4 fruit fly cellular contexts compared by ENCODE assay signal in the genomic region with DNA sequence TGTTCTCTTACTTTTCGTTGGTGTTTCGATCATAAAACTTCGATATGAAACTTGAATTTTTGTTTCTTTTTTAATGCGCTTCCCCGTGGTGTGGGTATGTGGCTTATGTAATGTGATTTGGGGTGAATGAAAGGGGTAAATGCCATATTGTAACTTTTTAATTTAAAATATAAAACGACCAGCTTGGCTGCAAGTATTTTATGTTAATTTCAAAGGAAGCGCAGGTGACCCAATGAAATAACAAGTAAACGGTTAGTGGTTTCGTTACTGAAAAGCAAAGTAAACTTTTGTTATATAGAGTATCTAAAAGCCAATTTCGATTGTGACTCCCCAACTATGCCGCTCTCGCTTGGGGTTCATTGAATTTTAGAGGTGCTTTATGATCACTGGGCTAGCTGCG.
TF ChIP-seq lines count a peak whose summit lies in the region.

No protein-coding gene starts in this region.

- no peak for TF ChIP-seq CTCF in whole organism, embryonic (GFP tag; optimal IDR thresholded peaks at IDR 0.05; lab: Kevin White, UChicago)

TF ChIP-seq in whole organism, embryonic, 481 proteins besides CTCF, POLR2A, EP300 and RAD21 (continues in another document):
- TF ChIP-seq Asciz (GFP tag; optimal IDR thresholded peaks at IDR 0.05; lab: Kevin White, UChicago) (no peak), sima (GFP tag; optimal IDR thresholded peaks at IDR 0.05; lab: Kevin White, UChicago) (no peak), Nf-YB (GFP tag; optimal IDR thresholded peaks at IDR 0.05; lab: Kevin White, UChicago) (no peak), cato (GFP tag; optimal IDR thresholded peaks at IDR 0.05; lab: Kevin White, UChicago; ENCODE audit: borderline replicate concordance) (no peak), chif (GFP tag; optimal IDR thresholded peaks at IDR 0.05; lab: Kevin White, UChicago) (no peak), D19A (tag; optimal IDR thresholded peaks at IDR 0.05; lab: Kevin White, UChicago) (peak; percentile 52), D19B (GFP tag; optimal IDR thresholded peaks at IDR 0.05; lab: Kevin White, UChicago) (no peak), sd (tag; optimal IDR thresholded peaks at IDR 0.05; lab: Kevin White, UChicago) (peak; percentile 2), mirr (GFP tag; optimal IDR thresholded peaks at IDR 0.05; lab: Kevin White, UChicago) (no peak), Gsc (GFP tag; IDR thresholded peaks at IDR 0.05; lab: Robert Waterston, UW) (no peak), vvl (GFP tag; IDR thresholded peaks at IDR 0.05; lab: Robert Waterston, UW) (no peak), CG12769 (tag; optimal IDR thresholded peaks at IDR 0.05; lab: Kevin White, UChicago) (no peak), HLHmδ (GFP tag; optimal IDR thresholded peaks at IDR 0.05; lab: Kevin White, UChicago) (no peak), esg (GFP tag; conservative IDR thresholded peaks at IDR 0.05; lab: Robert Waterston, UW) (no peak), bowl (GFP tag; IDR thresholded peaks at IDR 0.05; lab: Robert Waterston, UW) (no peak), gem (tag; optimal IDR thresholded peaks at IDR 0.05; lab: Kevin White, UChicago) (peak; percentile 5), CG2712 (tag; optimal IDR thresholded peaks at IDR 0.05; lab: Kevin White, UChicago) (peak; percentile 29), Med (GFP tag; lab: Kevin White, UChicago) (peak; percentile 64), insv (GFP tag; optimal IDR thresholded peaks at IDR 0.05; lab: Kevin White, UChicago) (no peak), CG4617 (GFP tag; optimal IDR thresholded peaks at IDR 0.05; lab: Kevin White, UChicago; ENCODE audit: borderline replicate concordance) (no peak), chn (GFP tag; optimal IDR thresholded peaks at IDR 0.05; lab: Kevin White, UChicago) (no peak), CG17802 (tag; optimal IDR thresholded peaks at IDR 0.05; lab: Kevin White, UChicago) (no peak), Dref (GFP tag; IDR thresholded peaks at IDR 0.05; lab: Robert Waterston, UW) (no peak)

TF ChIP-seq in whole organism, prepupa, 60 proteins besides CTCF, POLR2A, EP300 and RAD21 (continues in another document):
- peak; percentile 41 for TF ChIP-seq Sox102F (GFP tag; optimal IDR thresholded peaks at IDR 0.05; lab: Kevin White, UChicago)
- peak; percentile 38 for TF ChIP-seq CG32006 (GFP tag; optimal IDR thresholded peaks at IDR 0.05; lab: Kevin White, UChicago)
- TF ChIP-seq topi (GFP tag; optimal IDR thresholded peaks at IDR 0.05; lab: Kevin White, UChicago) = peak; percentile 33
- peak; percentile 42; the same call in 1 of the 2 replicates for TF ChIP-seq CG15336 (GFP tag; IDR thresholded peaks at IDR 0.05; lab: Robert Waterston, UW)
- no peak for TF ChIP-seq Blimp-1 (GFP tag; optimal IDR thresholded peaks at IDR 0.05; lab: Kevin White, UChicago)
- peak; percentile 45 for TF ChIP-seq Hr39 (GFP tag; optimal IDR thresholded peaks at IDR 0.05; lab: Kevin White, UChicago)
- peak; percentile 26 for TF ChIP-seq OdsH (GFP tag; optimal IDR thresholded peaks at IDR 0.05; lab: Kevin White, UChicago)
- peak; percentile 1 for TF ChIP-seq dsx (GFP tag; optimal IDR thresholded peaks at IDR 0.05; lab: Kevin White, UChicago; ENCODE audit: poor library complexity, severe bottlenecking)
- no peak for TF ChIP-seq Eip93F (GFP tag; optimal IDR thresholded peaks at IDR 0.05; lab: Kevin White, UChicago)
- no peak for TF ChIP-seq Gug (GFP tag; IDR thresholded peaks at IDR 0.05; lab: Robert Waterston, UW)
- peak; percentile 46 for TF ChIP-seq Met (GFP tag; optimal IDR thresholded peaks at IDR 0.05; lab: Kevin White, UChicago)
- TF ChIP-seq achi (GFP tag; optimal IDR thresholded peaks at IDR 0.05; lab: Kevin White, UChicago) = peak; percentile 11
- TF ChIP-seq CG6808 (GFP tag; optimal IDR thresholded peaks at IDR 0.05; lab: Kevin White, UChicago) = peak; percentile 48
- TF ChIP-seq Eip78C (GFP tag; lab: Kevin White, UChicago) = peak; percentile 11
- TF ChIP-seq dac (GFP tag; optimal IDR thresholded peaks at IDR 0.05; lab: Kevin White, UChicago) = no peak
- TF ChIP-seq Eip75B (GFP tag; optimal IDR thresholded peaks at IDR 0.05; lab: Kevin White, UChicago) = peak; percentile 23
- TF ChIP-seq Smox (GFP tag; optimal IDR thresholded peaks at IDR 0.05; lab: Kevin White, UChicago) = peak; percentile 30
- peak; percentile 19 for TF ChIP-seq Sox14 (GFP tag; optimal IDR thresholded peaks at IDR 0.05; lab: Kevin White, UChicago)
- peak; percentile 1 for TF ChIP-seq lz (GFP tag; optimal IDR thresholded peaks at IDR 0.05; lab: Kevin White, UChicago)
- peak; percentile 15 for TF ChIP-seq Ets96B (tag; optimal IDR thresholded peaks at IDR 0.05; lab: Kevin White, UChicago)
- no peak for TF ChIP-seq spab (GFP tag; optimal IDR thresholded peaks at IDR 0.05; lab: Kevin White, UChicago)
- TF ChIP-seq CG11762 (GFP tag; optimal IDR thresholded peaks at IDR 0.05; lab: Kevin White, UChicago; ENCODE audit: insufficient read depth) = no peak

TF ChIP-seq in whole organism, pupa, 21 proteins besides CTCF, POLR2A, EP300 and RAD21:
- TF ChIP-seq CG4496 (GFP tag; IDR thresholded peaks at IDR 0.05; lab: Robert Waterston, UW) (no peak), CG34367 (tag; optimal IDR thresholded peaks at IDR 0.05; lab: Kevin White, UChicago) (no peak), CG17806 (tag; optimal IDR thresholded peaks at IDR 0.05; lab: Kevin White, UChicago) (peak; percentile 13), CG9948 (tag; optimal IDR thresholded peaks at IDR 0.05; lab: Kevin White, UChicago) (no peak), rn (GFP tag; IDR thresholded peaks at IDR 0.05; lab: Robert Waterston, UW) (no peak), CG8301 (tag; optimal IDR thresholded peaks at IDR 0.05; lab: Kevin White, UChicago) (no peak), gl (tag; optimal IDR thresholded peaks at IDR 0.05; lab: Kevin White, UChicago) (no peak), CG10348 (GFP tag; IDR thresholded peaks at IDR 0.05; lab: Robert Waterston, UW) (no peak), CG13204 (GFP tag; optimal IDR thresholded peaks at IDR 0.05; lab: Kevin White, UChicago) (no peak), CG14655 (GFP tag; optimal IDR thresholded peaks at IDR 0.05; lab: Kevin White, UChicago) (peak; percentile 15), CG15710 (tag; optimal IDR thresholded peaks at IDR 0.05; lab: Kevin White, UChicago) (peak; percentile 38), EcR (GFP tag; optimal IDR thresholded peaks at IDR 0.05; lab: Kevin White, UChicago) (peak; percentile 25)

TF ChIP-seq in whole organism, wandering third instar larva, 38 proteins besides CTCF, POLR2A, EP300 and RAD21:
- TF ChIP-seq rgr (GFP tag; optimal IDR thresholded peaks at IDR 0.05; lab: Kevin White, UChicago) = peak; percentile 34
- TF ChIP-seq lola (GFP tag; optimal IDR thresholded peaks at IDR 0.05; lab: Kevin White, UChicago) = no peak
- TF ChIP-seq h (GFP tag; optimal IDR thresholded peaks at IDR 0.05; lab: Kevin White, UChicago) = peak; percentile 48
- peak; percentile 30 for TF ChIP-seq woc (GFP tag; optimal IDR thresholded peaks at IDR 0.05; lab: Kevin White, UChicago)
- TF ChIP-seq fru (GFP tag; optimal IDR thresholded peaks at IDR 0.05; lab: Kevin White, UChicago) = peak; percentile 35
- TF ChIP-seq Myc (optimal IDR thresholded peaks at IDR 0.05; lab: Kevin White, UChicago) = no peak
- no peak for TF ChIP-seq jim (GFP tag; optimal IDR thresholded peaks at IDR 0.05; lab: Kevin White, UChicago)
- TF ChIP-seq Mio (GFP tag; optimal IDR thresholded peaks at IDR 0.05; lab: Kevin White, UChicago) = no peak
- no peak for TF ChIP-seq Hnf4 (GFP tag; optimal IDR thresholded peaks at IDR 0.05; lab: Kevin White, UChicago)
- peak; percentile 15 for TF ChIP-seq OdsH (GFP tag; optimal IDR thresholded peaks at IDR 0.05; lab: Kevin White, UChicago)
- TF ChIP-seq GATAd (GFP tag; optimal IDR thresholded peaks at IDR 0.05; lab: Kevin White, UChicago) = no peak
- no peak for TF ChIP-seq brk (GFP tag; optimal IDR thresholded peaks at IDR 0.05; lab: Kevin White, UChicago)
- TF ChIP-seq HLH106 (tag; optimal IDR thresholded peaks at IDR 0.05; lab: Kevin White, UChicago) = peak; percentile 37
- TF ChIP-seq Sp1 (GFP tag; optimal IDR thresholded peaks at IDR 0.05; lab: Kevin White, UChicago) = peak; percentile 14
- peak; percentile 26 for TF ChIP-seq psq (GFP tag; optimal IDR thresholded peaks at IDR 0.05; lab: Kevin White, UChicago)
- TF ChIP-seq tai (GFP tag; optimal IDR thresholded peaks at IDR 0.05; lab: Kevin White, UChicago) = no peak
- peak; percentile 13 for TF ChIP-seq ey (GFP tag; optimal IDR thresholded peaks at IDR 0.05; lab: Kevin White, UChicago)
- no peak for TF ChIP-seq pan (optimal IDR thresholded peaks at IDR 0.05; lab: Kevin White, UChicago)

Comparison
In these comparisons a context has a peak if more than half of its experiments do, and no peak if none do; other contexts are left out.
1. Of the 7 proteins assayed by ChIP-seq in both whole organism, embryonic and whole organism, prepupa: peak only in whole organism, embryonic: none; only in whole organism, prepupa: Hr39 and Sox102F; in both: none; in neither: 5.